Worm (Caenorhabditis elegans): Measurements from ENCODE around the gene Y67D8B.5.

Gene Y67D8B.5

DNA sequence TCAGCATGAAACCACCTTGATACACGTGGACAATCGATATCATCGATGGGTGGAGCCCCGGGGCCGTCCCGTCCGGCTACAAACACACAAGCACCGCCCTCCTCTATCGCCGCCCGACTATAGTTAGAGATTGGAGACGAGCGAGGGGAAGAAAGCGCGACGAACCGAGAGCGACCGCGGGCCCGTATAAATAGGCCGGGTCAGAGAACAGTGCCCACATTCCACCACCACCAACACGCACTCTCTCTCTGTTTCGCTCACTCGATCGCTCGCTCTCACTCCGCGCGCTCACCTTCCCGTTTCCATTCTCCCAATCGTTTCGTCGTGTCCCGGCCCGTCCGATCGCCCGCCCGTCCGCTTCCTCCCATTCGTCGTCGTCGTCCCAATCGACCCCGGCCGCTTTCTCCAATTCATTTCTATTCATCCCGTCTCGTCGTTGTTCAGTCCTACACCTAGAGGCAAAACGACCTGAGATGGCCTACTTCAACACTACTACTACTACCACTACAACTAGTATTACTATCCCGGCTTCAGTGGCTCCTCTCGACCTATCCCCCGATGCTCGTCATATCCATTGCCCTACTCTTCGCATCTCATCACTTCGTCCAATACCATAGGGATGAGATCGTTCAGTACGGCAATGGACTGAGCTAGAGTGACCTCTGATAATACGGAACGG, 30.7 kb downstream of the Y67D8B.5 start (continued):
- TF ChIP-seq T23F11.4 (GFP tag; optimal IDR thresholded peaks at IDR 0.05): peak; percentile 47
- TF ChIP-seq unc-55 (GFP tag; optimal IDR thresholded peaks at IDR 0.05): peak; percentile 50
- TF ChIP-seq ceh-14 (tag; optimal IDR thresholded peaks at IDR 0.05): no peak
- TF ChIP-seq pros-1 (tag; optimal IDR thresholded peaks at IDR 0.05): no peak
- peak; percentile 24 for TF ChIP-seq pha-2 (tag; optimal IDR thresholded peaks at IDR 0.05)
- TF ChIP-seq elt-2 (tag; optimal IDR thresholded peaks at IDR 0.05): peak; percentile 2
- TF ChIP-seq eyg-1 (tag; optimal IDR thresholded peaks at IDR 0.05): no peak
- no peak for TF ChIP-seq dmd-4 (tag; optimal IDR thresholded peaks at IDR 0.05; ENCODE audit: borderline replicate concordance)
- TF ChIP-seq lin-11 (tag; optimal IDR thresholded peaks at IDR 0.05): peak; percentile 29
- no peak for TF ChIP-seq zip-5 (tag; optimal IDR thresholded peaks at IDR 0.05)
- TF ChIP-seq ceh-34 (tag; optimal IDR thresholded peaks at IDR 0.05): peak; percentile 73
- peak; percentile 20 for TF ChIP-seq hlh-30 (tag; optimal IDR thresholded peaks at IDR 0.05; ENCODE audit: insufficient read depth)
- TF ChIP-seq Y22D7AL.16 (tag; optimal IDR thresholded peaks at IDR 0.05): no peak
- no peak for TF ChIP-seq gmeb-2 (tag; optimal IDR thresholded peaks at IDR 0.05)
- no peak for TF ChIP-seq ceh-18 (tag; optimal IDR thresholded peaks at IDR 0.05)
- TF ChIP-seq hlh-15 (tag; optimal IDR thresholded peaks at IDR 0.05): no peak
- TF ChIP-seq che-1 (tag; optimal IDR thresholded peaks at IDR 0.05): peak; percentile 17
- peak; percentile 47 for TF ChIP-seq F13H6.1 (tag; optimal IDR thresholded peaks at IDR 0.05)
- TF ChIP-seq pha-4 (tag; optimal IDR thresholded peaks at IDR 0.05): no peak
- peak; percentile 64 for TF ChIP-seq ceh-2 (tag; optimal IDR thresholded peaks at IDR 0.05)

DNA sequence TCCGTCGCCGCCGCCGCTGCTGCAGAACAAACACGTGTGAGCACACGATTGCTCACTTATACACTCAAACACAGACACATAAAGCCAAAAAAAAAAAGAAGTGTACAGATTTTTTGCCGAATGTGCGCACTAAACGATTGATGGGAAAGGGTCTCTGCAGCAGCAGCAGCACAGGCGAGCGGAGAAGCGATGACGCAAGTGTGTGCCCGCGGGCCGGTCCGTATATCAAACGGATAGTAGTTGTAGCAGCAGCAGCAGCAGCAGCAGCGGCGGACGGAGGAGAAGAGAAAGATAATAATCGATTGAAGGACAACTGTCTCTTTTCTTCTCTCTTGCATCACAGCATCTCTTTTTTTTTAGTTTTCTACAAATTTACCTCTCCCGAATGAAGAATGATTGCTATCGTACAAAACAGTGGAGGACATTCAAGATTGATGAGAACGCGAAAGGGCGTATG, 31.3 kb downstream of the Y67D8B.5 start:
- TF ChIP-seq zip-5 (tag; optimal IDR thresholded peaks at IDR 0.05): no peak
- TF ChIP-seq unc-55 (GFP tag; optimal IDR thresholded peaks at IDR 0.05): peak; percentile 84
- peak; percentile 20 for TF ChIP-seq pros-1 (tag; optimal IDR thresholded peaks at IDR 0.05)
- TF ChIP-seq ceh-18 (tag; optimal IDR thresholded peaks at IDR 0.05): peak; percentile 39
- peak; percentile 30 for TF ChIP-seq elt-2 (tag; optimal IDR thresholded peaks at IDR 0.05)
- TF ChIP-seq ets-4 (tag; optimal IDR thresholded peaks at IDR 0.05): peak; percentile 4
- no peak for TF ChIP-seq lim-6 (tag; optimal IDR thresholded peaks at IDR 0.05)
- peak; percentile 43 for TF ChIP-seq Y22D7AL.16 (tag; optimal IDR thresholded peaks at IDR 0.05)
- TF ChIP-seq unc-3 (GFP tag; conservative IDR thresholded peaks at IDR 0.05): no peak
- TF ChIP-seq unc-3 (tag; optimal IDR thresholded peaks at IDR 0.05): no peak
- peak; percentile 21 for TF ChIP-seq ref-2 (tag; optimal IDR thresholded peaks at IDR 0.05)

DNA sequence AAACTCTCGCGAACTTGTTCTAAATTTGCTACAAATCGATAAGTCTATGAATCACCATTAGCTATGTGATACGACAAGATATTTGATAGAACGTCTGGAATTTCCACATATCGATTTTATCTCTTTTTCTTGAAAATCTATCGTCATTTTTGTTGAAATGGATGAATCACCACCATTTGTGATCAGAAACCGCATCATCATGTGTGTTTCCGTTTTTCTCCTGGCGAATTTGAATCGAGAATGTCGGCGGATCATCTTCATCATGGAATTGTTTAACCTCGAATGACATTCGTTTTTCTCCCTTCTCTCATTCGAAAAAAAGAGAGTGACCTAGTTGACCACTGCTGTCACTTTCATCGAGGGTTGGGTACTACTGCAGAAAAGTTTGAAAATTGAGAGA, 32.1 kb downstream of the Y67D8B.5 start:
- TF ChIP-seq dmd-4 (tag; optimal IDR thresholded peaks at IDR 0.05; ENCODE audit: borderline replicate concordance) (no peak), eyg-1 (tag; optimal IDR thresholded peaks at IDR 0.05) (no peak), ets-4 (tag; optimal IDR thresholded peaks at IDR 0.05) (no peak), pax-1 (tag; optimal IDR thresholded peaks at IDR 0.05) (no peak), fkh-6 (tag; optimal IDR thresholded peaks at IDR 0.05) (no peak), ceh-14 (tag; optimal IDR thresholded peaks at IDR 0.05) (no peak), pha-4 (tag; optimal IDR thresholded peaks at IDR 0.05) (no peak), ceh-48 (tag; optimal IDR thresholded peaks at IDR 0.05) (no peak), unc-42 (tag; optimal IDR thresholded peaks at IDR 0.05) (no peak), ahr-1 (tag; optimal IDR thresholded peaks at IDR 0.05) (no peak), ceh-2 (tag; optimal IDR thresholded peaks at IDR 0.05) (no peak), lim-6 (tag; optimal IDR thresholded peaks at IDR 0.05) (no peak), ztf-16 (tag; optimal IDR thresholded peaks at IDR 0.05) (no peak), pqm-1 (tag; optimal IDR thresholded peaks at IDR 0.05) (no peak), Y22D7AL.16 (tag; optimal IDR thresholded peaks at IDR 0.05) (no peak), che-1 (tag; optimal IDR thresholded peaks at IDR 0.05) (no peak), ceh-31 (tag; optimal IDR thresholded peaks at IDR 0.05) (no peak), odd-2 (tag; optimal IDR thresholded peaks at IDR 0.05) (no peak), pag-3 (tag; optimal IDR thresholded peaks at IDR 0.05; ENCODE audit: borderline replicate concordance) (no peak), syd-9 (tag; optimal IDR thresholded peaks at IDR 0.05) (no peak)

ce11 chrIV:3246873-3247272, 44.7 kb downstream of the Y67D8B.5 start:
- no peak for TF ChIP-seq hlh-8 (tag; optimal IDR thresholded peaks at IDR 0.05)
- no peak for TF ChIP-seq fkh-6 (tag; optimal IDR thresholded peaks at IDR 0.05)
- TF ChIP-seq tbx-2 (tag; optimal IDR thresholded peaks at IDR 0.05): no peak
- TF ChIP-seq unc-42 (tag; optimal IDR thresholded peaks at IDR 0.05): no peak
- TF ChIP-seq nhr-232 (tag; optimal IDR thresholded peaks at IDR 0.05): no peak
- TF ChIP-seq ceh-48 (tag; optimal IDR thresholded peaks at IDR 0.05): no peak
- no peak for TF ChIP-seq unc-55 (GFP tag; optimal IDR thresholded peaks at IDR 0.05)
- TF ChIP-seq pag-3 (tag; optimal IDR thresholded peaks at IDR 0.05; ENCODE audit: borderline replicate concordance): no peak
- no peak for TF ChIP-seq pat-9 (tag; optimal IDR thresholded peaks at IDR 0.05)
- TF ChIP-seq ceh-30 (tag; optimal IDR thresholded peaks at IDR 0.05): no peak
- TF ChIP-seq ceh-18 (tag; optimal IDR thresholded peaks at IDR 0.05): no peak
- no peak for TF ChIP-seq ahr-1 (tag; optimal IDR thresholded peaks at IDR 0.05)
- no peak for TF ChIP-seq unc-86 (tag; optimal IDR thresholded peaks at IDR 0.05)
- TF ChIP-seq K02D7.2 (tag; optimal IDR thresholded peaks at IDR 0.05): no peak
- no peak for TF ChIP-seq elt-2 (tag; optimal IDR thresholded peaks at IDR 0.05)
